Worm (Caenorhabditis elegans) whole organism, mixed stage, embryonic: ENCODE measurements around the gene hot-6.

ENCODE experiments used
- bed-3 ChIP-seq: fragments of 200-800 bp; sonication (Bioruptor generic); optimal IDR thresholded peaks from 3 replicates; lab custom pipeline; 2018; ENCODE audit warnings: mild to moderate bottlenecking, missing genetic modification characterization, moderate library complexity, missing compliant biosample characterization
- blmp-1 ChIP-seq: fragments of 150-350 bp; optimal IDR thresholded peaks from 2 replicates; lab custom pipeline; 2014; ENCODE audit warnings: missing biosample characterization, missing genetic modification characterization
- ceh-39 ChIP-seq: fragments of 150-350 bp; optimal IDR thresholded peaks from 2 replicates; lab custom pipeline; 2014; ENCODE audit warnings: missing biosample characterization, missing genetic modification characterization
- ceh-43 ChIP-seq: fragments of 200-800 bp; sonication (Bioruptor generic); optimal IDR thresholded peaks from 2 replicates; lab custom pipeline; 2018; ENCODE audit warnings: mild to moderate bottlenecking, missing genetic modification characterization, moderate library complexity, missing compliant biosample characterization
- ceh-83 ChIP-seq: fragments of 200-800 bp; sonication (Bioruptor generic); optimal IDR thresholded peaks from 2 replicates; lab custom pipeline; 2018; ENCODE audit warnings: mild to moderate bottlenecking, missing genetic modification characterization, missing compliant biosample characterization
- ces-1 ChIP-seq: fragments of 150-350 bp; optimal IDR thresholded peaks from 2 replicates; lab custom pipeline; 2014; ENCODE audit warnings: missing biosample characterization, missing genetic modification reagents, missing genetic modification characterization
- cnd-1 ChIP-seq: fragments of 200-800 bp; sonication (Bioruptor generic); optimal IDR thresholded peaks from 2 replicates; lab custom pipeline; 2018; ENCODE audit warnings: mild to moderate bottlenecking, missing genetic modification characterization, missing compliant biosample characterization
- drap-1 ChIP-seq: fragments of 200-800 bp; sonication (Bioruptor generic); optimal IDR thresholded peaks from 3 replicates; lab custom pipeline; 2018; ENCODE audit warnings: mild to moderate bottlenecking, missing genetic modification characterization, missing compliant biosample characterization
- elt-1 ChIP-seq: sonication (generic microtip); optimal IDR thresholded peaks from 2 replicates; lab custom pipeline; 2017; ENCODE audit warnings: missing genetic modification characterization, mild to moderate bottlenecking, missing compliant biosample characterization, antibody characterized with exemption, moderate library complexity, borderline replicate concordance; ENCODE audit not compliant: insufficient read depth
- elt-3 ChIP-seq: fragments of 150-350 bp; optimal IDR thresholded peaks from 2 replicates; lab custom pipeline; 2014; ENCODE audit warnings: missing biosample characterization, missing genetic modification characterization
- flh-1 ChIP-seq: fragments of 200-800 bp; sonication (Bioruptor generic); optimal IDR thresholded peaks from 2 replicates; lab custom pipeline; 2018; ENCODE audit warnings: mild to moderate bottlenecking, missing genetic modification characterization, moderate library complexity, missing compliant biosample characterization
- ham-2 ChIP-seq: fragments of 200-800 bp; sonication (Bioruptor generic); optimal IDR thresholded peaks from 2 replicates; lab custom pipeline; 2018; ENCODE audit warnings: mild to moderate bottlenecking, missing genetic modification characterization, missing compliant biosample characterization
- lin-13 ChIP-seq: fragments of 150-350 bp; optimal IDR thresholded peaks from 2 replicates; lab custom pipeline; 2014; ENCODE audit warnings: missing biosample characterization, missing genetic modification characterization
- lin-32 ChIP-seq: fragments of 200-800 bp; sonication (Bioruptor generic); optimal IDR thresholded peaks from 2 replicates; lab custom pipeline; 2018; ENCODE audit warnings: mild to moderate bottlenecking, missing genetic modification characterization, missing compliant biosample characterization
- lsy-2 ChIP-seq: fragments of 150-350 bp; optimal IDR thresholded peaks from 2 replicates; lab custom pipeline; 2014; ENCODE audit warnings: missing biosample characterization, missing genetic modification characterization
- mab-5 ChIP-seq: fragments of 150-350 bp; optimal IDR thresholded peaks from 2 replicates; lab custom pipeline; 2014; ENCODE audit warnings: missing biosample characterization, missing genetic modification characterization
- mep-1 ChIP-seq: fragments of 150-350 bp; optimal IDR thresholded peaks from 2 replicates; lab custom pipeline; 2017; ENCODE audit warnings: missing biosample characterization, missing genetic modification reagents, missing genetic modification characterization, inconsistent platforms
- mls-2 ChIP-seq: sonication (generic microtip); optimal IDR thresholded peaks from 2 replicates; lab custom pipeline; 2016; ENCODE audit warnings: mild to moderate bottlenecking, missing genetic modification characterization, moderate library complexity, missing compliant biosample characterization
- nhr-12 ChIP-seq: fragments of 150-350 bp; optimal IDR thresholded peaks from 2 replicates; lab custom pipeline; 2014; ENCODE audit warnings: missing biosample characterization, missing genetic modification characterization
- nhr-2 ChIP-seq: fragments of 150-350 bp; optimal IDR thresholded peaks from 2 replicates; lab custom pipeline; 2014; ENCODE audit warnings: missing biosample characterization, missing genetic modification characterization
- nhr-237 ChIP-seq: fragments of 150-350 bp; optimal IDR thresholded peaks from 2 replicates; lab custom pipeline; 2014; ENCODE audit warnings: missing biosample characterization, missing genetic modification characterization
- nhr-28 ChIP-seq: fragments of 150-350 bp; optimal IDR thresholded peaks from 2 replicates; lab custom pipeline; 2014; ENCODE audit warnings: missing biosample characterization, missing genetic modification characterization
- nhr-76 ChIP-seq: sonication (generic microtip); optimal IDR thresholded peaks from 2 replicates; lab custom pipeline; 2017; ENCODE audit warnings: missing biosample characterization, missing genetic modification characterization
- pha-4 ChIP-seq: fragments of 150-350 bp; optimal IDR thresholded peaks from 2 replicates; lab custom pipeline; 2018; ENCODE audit warnings: missing biosample characterization, missing genetic modification reagents, missing genetic modification characterization
- sem-2 ChIP-seq: fragments of 200-800 bp; sonication (Bioruptor generic); optimal IDR thresholded peaks from 2 replicates; lab custom pipeline; 2018; ENCODE audit warnings: mild to moderate bottlenecking, missing genetic modification characterization, missing compliant biosample characterization
- sptf-1 ChIP-seq: sonication (generic microtip); optimal IDR thresholded peaks from 2 replicates; lab custom pipeline; 2017; ENCODE audit warnings: mild to moderate bottlenecking, missing genetic modification characterization, moderate library complexity, missing compliant biosample characterization
- tbx-8 ChIP-seq: fragments of 200-800 bp; sonication (Bioruptor generic); optimal IDR thresholded peaks from 2 replicates; lab custom pipeline; 2018; ENCODE audit warnings: mild to moderate bottlenecking, missing genetic modification characterization, moderate library complexity, missing compliant biosample characterization
- unc-120 ChIP-seq: sonication (generic microtip); optimal IDR thresholded peaks from 2 replicates; lab custom pipeline; 2017; ENCODE audit warnings: missing genetic modification characterization, missing compliant biosample characterization; ENCODE audit not compliant: poor library complexity, severe bottlenecking
- unc-39 ChIP-seq: fragments of 150-350 bp; optimal IDR thresholded peaks from 2 replicates; lab custom pipeline; 2014; ENCODE audit warnings: missing biosample characterization, missing genetic modification characterization
- unc-62 ChIP-seq: fragments of 150-350 bp; optimal IDR thresholded peaks from 2 replicates; lab custom pipeline; 2014; ENCODE audit warnings: missing biosample characterization, missing genetic modification reagents, missing genetic modification characterization
- zip-8 ChIP-seq: fragments of 150-350 bp; optimal IDR thresholded peaks from 2 replicates; lab custom pipeline; 2014; ENCODE audit warnings: missing biosample characterization, missing genetic modification characterization
- ztf-11 ChIP-seq: fragments of 150-350 bp; optimal IDR thresholded peaks from 2 replicates; lab custom pipeline; 2014; ENCODE audit warnings: missing biosample characterization, missing genetic modification characterization

hot-6 gene

DNA sequence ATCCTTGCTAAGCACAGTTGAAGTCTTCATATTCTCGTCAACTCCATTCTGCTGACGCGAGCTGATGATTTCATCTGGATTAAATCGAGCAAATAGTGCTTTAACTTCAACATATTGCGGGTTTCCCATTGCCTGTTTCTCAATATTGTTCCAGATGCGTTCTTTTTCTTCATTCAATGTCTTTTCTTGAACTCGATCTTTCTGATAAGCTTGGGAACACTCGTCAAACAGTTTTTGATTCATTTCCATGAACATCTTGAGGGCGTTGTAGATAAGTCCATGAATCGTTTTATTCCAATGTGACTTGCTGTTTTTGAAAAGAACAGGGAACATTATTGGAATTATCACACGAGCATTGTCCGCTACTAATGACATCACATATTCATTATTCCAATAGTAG, 5.0 kb upstream of the hot-6 start:
- TF ChIP-seq blmp-1 (tag; lab: Kevin White, UChicago) = no peak
- TF ChIP-seq sptf-1 (tag; lab: Kevin White, UChicago) = no peak
- no peak for TF ChIP-seq sem-2 (GFP tag; lab: Kevin White, UChicago)
- no peak for TF ChIP-seq ceh-83 (GFP tag; lab: Kevin White, UChicago)
- no peak for TF ChIP-seq unc-62 (GFP tag; lab: Kevin White, UChicago)
- no peak for TF ChIP-seq ztf-11 (tag; lab: Kevin White, UChicago)
- TF ChIP-seq flh-1 = no peak
- TF ChIP-seq ham-2 (GFP tag; lab: Kevin White, UChicago) = no peak
- no peak for TF ChIP-seq mls-2
- no peak for TF ChIP-seq cnd-1

DNA sequence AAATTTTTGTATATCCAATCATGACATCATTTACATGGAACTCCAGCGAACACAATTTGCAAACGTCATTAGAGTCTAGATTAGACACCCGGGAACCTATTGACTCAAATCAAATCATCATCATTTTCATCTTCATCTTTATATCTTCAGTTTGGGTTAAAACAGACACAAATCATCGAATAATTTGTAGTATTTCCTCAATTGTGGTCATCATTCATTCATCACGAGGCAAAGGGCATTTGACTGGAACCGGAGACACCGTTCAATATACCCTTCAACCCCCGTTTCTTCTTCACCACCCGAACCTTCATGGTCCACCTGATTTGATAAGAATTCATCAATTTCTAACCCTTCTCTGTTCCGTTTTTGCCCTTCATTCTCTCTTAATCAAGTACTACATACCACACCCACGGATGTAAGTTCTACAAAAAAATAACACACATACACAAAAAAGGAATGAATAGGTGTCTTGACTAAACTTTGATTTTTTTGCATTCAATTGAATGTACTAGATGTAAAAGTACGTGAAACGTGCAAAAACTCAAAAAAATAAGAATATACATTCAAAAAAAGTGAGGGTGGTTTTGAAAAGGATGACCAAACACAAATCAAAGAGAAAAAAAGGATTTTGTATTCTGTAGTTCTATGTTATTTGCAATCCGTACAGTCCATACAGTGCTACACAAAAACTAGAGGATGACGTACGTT, 5.7 kb downstream of the hot-6 start:
- TF ChIP-seq bed-3 (GFP tag; lab: Kevin White, UChicago) (no peak), ztf-11 (tag; lab: Kevin White, UChicago) (no peak), unc-120 (tag; lab: Kevin White, UChicago) (no peak), unc-39 (tag; lab: Kevin White, UChicago) (no peak), nhr-12 (tag; lab: Kevin White, UChicago) (no peak), flh-1 (no peak), nhr-28 (tag; lab: Kevin White, UChicago) (no peak), tbx-8 (GFP tag; lab: Kevin White, UChicago) (no peak), elt-1 (tag; lab: Kevin White, UChicago) (no peak), lsy-2 (tag; lab: Kevin White, UChicago) (no peak), mab-5 (no peak), mls-2 (no peak), nhr-237 (tag; lab: Kevin White, UChicago) (no peak), sptf-1 (tag; lab: Kevin White, UChicago) (no peak)

DNA sequence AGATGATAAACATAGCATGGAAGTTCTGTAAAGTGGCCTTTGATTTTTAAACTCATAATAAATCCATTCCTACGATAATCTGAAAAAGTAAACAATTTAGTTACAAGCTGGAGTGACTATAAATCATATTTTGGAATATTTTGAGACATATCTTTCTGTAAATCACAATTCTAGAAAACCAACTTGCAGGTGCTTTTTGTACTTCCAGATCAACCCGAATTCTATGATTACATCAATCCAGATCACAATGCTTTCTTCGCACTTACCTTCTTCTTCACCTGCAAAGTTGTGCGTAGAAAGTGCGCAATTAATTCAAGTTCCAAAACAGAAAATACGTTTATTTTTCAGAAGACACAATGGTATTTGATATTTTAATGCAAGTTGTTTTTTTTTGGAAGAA, 8.0 kb downstream of the hot-6 start:
- TF ChIP-seq bed-3 (GFP tag; lab: Kevin White, UChicago) = no peak
- no peak for TF ChIP-seq drap-1 (GFP tag; lab: Kevin White, UChicago)
- TF ChIP-seq ceh-43 (GFP tag; lab: Kevin White, UChicago) = no peak
- no peak for TF ChIP-seq mab-5
- no peak for TF ChIP-seq elt-1 (tag; lab: Kevin White, UChicago)
- no peak for TF ChIP-seq cnd-1
- TF ChIP-seq ztf-11 (tag; lab: Kevin White, UChicago) = no peak
- TF ChIP-seq elt-3 (tag; lab: Kevin White, UChicago) = no peak
- TF ChIP-seq flh-1 = no peak
- TF ChIP-seq nhr-76 (tag; lab: Kevin White, UChicago) = no peak
- no peak for TF ChIP-seq unc-62 (GFP tag; lab: Kevin White, UChicago)
- no peak for TF ChIP-seq lin-13 (tag; lab: Kevin White, UChicago)
- TF ChIP-seq lin-32 (GFP tag; lab: Kevin White, UChicago) = no peak
- TF ChIP-seq nhr-28 (tag; lab: Kevin White, UChicago) = no peak
- TF ChIP-seq mep-1 = no peak
- no peak for TF ChIP-seq nhr-12 (tag; lab: Kevin White, UChicago)
- no peak for TF ChIP-seq unc-120 (tag; lab: Kevin White, UChicago)
- TF ChIP-seq nhr-2 (tag; lab: Kevin White, UChicago) = no peak
- TF ChIP-seq sem-2 (GFP tag; lab: Kevin White, UChicago) = no peak

DNA sequence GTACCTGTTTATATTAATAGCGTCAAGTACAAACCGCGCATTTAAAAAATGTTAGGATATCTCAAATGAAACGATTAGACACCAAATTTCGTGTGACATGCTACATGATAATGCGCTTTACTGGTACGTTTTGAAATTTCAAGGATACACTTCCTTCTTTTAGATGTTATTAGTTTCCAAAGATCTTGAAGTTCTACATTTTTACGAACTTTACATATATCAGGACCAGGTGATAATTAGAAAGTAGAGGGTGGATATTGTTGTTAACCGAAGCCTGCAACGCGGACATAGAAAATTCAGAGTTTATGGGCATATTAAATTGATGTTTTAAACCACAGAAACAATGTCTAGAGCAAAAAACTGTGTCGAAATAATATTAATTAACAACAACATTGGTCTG, 9.6 kb downstream of the hot-6 start:
- TF ChIP-seq ceh-43 (GFP tag; lab: Kevin White, UChicago) (no peak), flh-1 (no peak), zip-8 (tag; lab: Kevin White, UChicago) (no peak), ceh-83 (GFP tag; lab: Kevin White, UChicago) (no peak), bed-3 (GFP tag; lab: Kevin White, UChicago) (no peak), ham-2 (GFP tag; lab: Kevin White, UChicago) (no peak), cnd-1 (no peak), elt-1 (tag; lab: Kevin White, UChicago) (no peak), mab-5 (no peak), ceh-39 (tag; lab: Kevin White, UChicago) (no peak), mep-1 (no peak), nhr-2 (tag; lab: Kevin White, UChicago) (no peak), unc-120 (tag; lab: Kevin White, UChicago) (no peak), lin-32 (GFP tag; lab: Kevin White, UChicago) (no peak), ces-1 (no peak), drap-1 (GFP tag; lab: Kevin White, UChicago) (no peak), pha-4 (tag; lab: Kevin White, UChicago) (no peak), mls-2 (no peak)
